Worm (Caenorhabditis elegans) whole organism, L1 larva: ENCODE measurements around the gene str-217.

Source experiments
- aha-1 ChIP-seq: fragments of 150-350 bp; optimal IDR thresholded peaks from 2 replicates; lab custom pipeline; 2014; ENCODE audit warnings: missing biosample characterization, missing genetic modification characterization
- ama-1 ChIP-seq: fragments of 150-350 bp; optimal IDR thresholded peaks from 2 replicates; lab custom pipeline; 2014
- blmp-1 ChIP-seq: fragments of 150-350 bp; optimal IDR thresholded peaks from 2 replicates; lab custom pipeline; 2014; ENCODE audit warnings: missing biosample characterization, missing genetic modification characterization
- ces-1 ChIP-seq: fragments of 150-350 bp; optimal IDR thresholded peaks from 2 replicates; lab custom pipeline; 2014; ENCODE audit warnings: missing biosample characterization, missing genetic modification reagents, missing genetic modification characterization
- lin-35 ChIP-seq, 2 experiments: fragments of 150-350 bp; optimal IDR thresholded peaks; 2 replicates each; lab custom pipeline; 2014; ENCODE audit warnings: missing biosample characterization in 2 of 2, missing genetic modification characterization in 2 of 2, missing genetic modification reagents in 2 of 2
- lin-39 ChIP-seq: fragments of 150-350 bp; optimal IDR thresholded peaks from 2 replicates; lab custom pipeline; 2014; ENCODE audit warnings: missing biosample characterization, missing genetic modification reagents, missing genetic modification characterization
- nhr-11 ChIP-seq: fragments of 150-350 bp; optimal IDR thresholded peaks from 2 replicates; lab custom pipeline; 2014; ENCODE audit warnings: missing biosample characterization, missing genetic modification characterization

DNA sequence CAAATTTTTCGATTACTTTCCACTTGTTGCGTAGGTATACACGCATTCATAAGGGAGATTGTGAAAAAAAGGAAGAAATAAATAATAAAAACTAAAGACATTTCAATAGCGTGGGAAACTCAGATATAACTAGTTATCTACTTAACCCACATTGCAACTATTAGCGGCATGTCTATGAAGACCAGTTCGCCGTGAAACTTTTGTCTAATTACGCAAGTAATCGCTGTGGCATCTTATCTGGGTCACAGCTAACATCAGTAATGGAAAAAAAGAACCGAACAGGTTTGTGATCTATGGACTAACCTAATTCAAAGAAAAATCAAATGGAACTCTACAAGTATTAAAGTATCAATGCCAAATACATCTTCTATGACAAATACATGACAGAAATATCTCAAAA is 13.1 kb upstream of the str-217 start, which contains the start of gene clec-241:
- TF ChIP-seq nhr-11 (no peak), blmp-1 (tag; lab: Kevin White, UChicago) (no peak), lin-35 (GFP tag; optimal IDR thresholded peaks at IDR 0.05; lab: Kevin White, UChicago) (no peak), lin-39 (tag; lab: Kevin White, UChicago) (no peak), aha-1 (tag; lab: Kevin White, UChicago) (no peak), ama-1 (lab: Kevin White, UChicago) (no peak), ces-1 (GFP tag; lab: Kevin White, UChicago) (no peak)
